Fruit fly (Drosophila melanogaster): ENCODE data around the gene Ir7a.

The Ir7a gene

dm6 chrX:7728251-7729164 is 36.3 kb upstream of the Ir7a start, which contains the start of the genes NELF-B and CG12155 (continued):
- TF ChIP-seq CG9797 (GFP tag; optimal IDR thresholded peaks at IDR 0.05) (peak; percentile 10), CG6689 (GFP tag; IDR thresholded peaks at IDR 0.05) (peak; percentile 50; the same call in 1 of the 2 replicates), CG8765 (GFP tag; IDR thresholded peaks at IDR 0.05) (peak; percentile 26; the same call in 1 of the 2 replicates), eyg (GFP tag; optimal IDR thresholded peaks at IDR 0.05) (no peak), CG32532 (GFP tag; IDR thresholded peaks at IDR 0.05) (peak; percentile 49; the same call in 1 of the 2 replicates), cas (GFP tag; IDR thresholded peaks at IDR 0.05) (no peak), CG4360 (GFP tag; IDR thresholded peaks at IDR 0.05) (no peak), sisA (GFP tag; IDR thresholded peaks at IDR 0.05) (peak; percentile 10; the same call in 1 of the 2 replicates), H2.0 (GFP tag; IDR thresholded peaks at IDR 0.05) (no peak), Ptx1 (GFP tag; IDR thresholded peaks at IDR 0.05) (peak; percentile 58), btn (GFP tag; optimal IDR thresholded peaks at IDR 0.05) (no peak), hth (optimal IDR thresholded peaks at IDR 0.05) (no peak), bbx (GFP tag; IDR thresholded peaks at IDR 0.05; ENCODE audit: partially characterized antibody) (peak; percentile 44; the same call in 1 of the 2 replicates), bab2 (GFP tag; optimal IDR thresholded peaks at IDR 0.05) (peak; percentile 4), CG43689 (GFP tag; IDR thresholded peaks at IDR 0.05) (no peak), CG3847 (GFP tag; IDR thresholded peaks at IDR 0.05) (0 out of 2 replicates have a peak, but pooled peaks have one; percentile 18), her (GFP tag; optimal IDR thresholded peaks at IDR 0.05) (no peak), sd (tag; optimal IDR thresholded peaks at IDR 0.05) (no peak), CG8089 (GFP tag; optimal IDR thresholded peaks at IDR 0.05) (no peak), CG34224 (GFP tag; IDR thresholded peaks at IDR 0.05; ENCODE audit: partially characterized antibody) (0 out of 3 replicates have a peak, but pooled peaks have one; percentile 37), Bdp1 (GFP tag; optimal IDR thresholded peaks at IDR 0.05) (peak; percentile 8), en (GFP tag; optimal IDR thresholded peaks at IDR 0.05) (no peak), exex (tag; optimal IDR thresholded peaks at IDR 0.05) (no peak), az2 (GFP tag; optimal IDR thresholded peaks at IDR 0.05) (peak; percentile 59), CG6254 (GFP tag; optimal IDR thresholded peaks at IDR 0.05) (no peak), insv (GFP tag; optimal IDR thresholded peaks at IDR 0.05) (peak in 1 of 2 experiments; percentile 1), twi (tag; optimal IDR thresholded peaks at IDR 0.05) (peak; percentile 26), CG5245 (GFP tag; optimal IDR thresholded peaks at IDR 0.05) (no peak), Dp (GFP tag; optimal IDR thresholded peaks at IDR 0.05) (peak; percentile 11), ewg (GFP tag; optimal IDR thresholded peaks at IDR 0.05) (peak; percentile 45), tup (GFP tag; optimal IDR thresholded peaks at IDR 0.05) (no peak), Hr78 (GFP tag; optimal IDR thresholded peaks at IDR 0.05) (no peak), CG1024 (GFP tag; IDR thresholded peaks at IDR 0.05) (no peak), ab (GFP tag; optimal IDR thresholded peaks at IDR 0.05) (no peak), CG5953 (GFP tag; IDR thresholded peaks at IDR 0.05) (no peak), Trl (optimal IDR thresholded peaks at IDR 0.05) (no peak), Trl (GFP tag; optimal IDR thresholded peaks at IDR 0.05) (no peak), CG3163 (GFP tag; optimal IDR thresholded peaks at IDR 0.05) (no peak), CG18476 (GFP tag; optimal IDR thresholded peaks at IDR 0.05) (peak; percentile 2), maf-S (GFP tag; optimal IDR thresholded peaks at IDR 0.05) (no peak), Awh (GFP tag; IDR thresholded peaks at IDR 0.05) (no peak), CG11085 (GFP tag; IDR thresholded peaks at IDR 0.05) (no peak), B-H2 (GFP tag; optimal IDR thresholded peaks at IDR 0.05) (no peak), fu2 (GFP tag; optimal IDR thresholded peaks at IDR 0.05) (no peak), CG17568 (GFP tag; optimal IDR thresholded peaks at IDR 0.05) (no peak), CG1647 (GFP tag; optimal IDR thresholded peaks at IDR 0.05) (no peak), CG11093 (GFP tag; IDR thresholded peaks at IDR 0.05) (no peak), CG2712 (tag; optimal IDR thresholded peaks at IDR 0.05) (peak; percentile 67), CG4424 (GFP tag; optimal IDR thresholded peaks at IDR 0.05) (peak; percentile 52), CG2875 (GFP tag; optimal IDR thresholded peaks at IDR 0.05) (no peak)
